Worm (Caenorhabditis elegans) whole organism, early embryonic: ENCODE results near the gene R09B5.11.
"Not testable (repeated sequence)": the region's sequence is repeated elsewhere in the genome, so short reads cannot be mapped to it uniquely, and the experiment has no call there.

Source experiments
- aly-1 ChIP-seq: sonication (generic microtip); optimal IDR thresholded peaks from 2 replicates; lab custom pipeline; 2016; ENCODE audit warnings: missing genetic modification characterization, missing compliant biosample characterization
- ama-1 ChIP-seq: fragments of 150-350 bp; optimal IDR thresholded peaks from 2 replicates; lab custom pipeline; 2014
- hmg-4 ChIP-seq: fragments of 200-800 bp; sonication (Bioruptor generic); optimal IDR thresholded peaks from 2 replicates; lab custom pipeline; 2018; ENCODE audit warnings: mild to moderate bottlenecking, missing genetic modification characterization, missing compliant biosample characterization
- sea-1 ChIP-seq: fragments of 200-800 bp; sonication (Bioruptor generic); conservative IDR thresholded peaks from 2 replicates; pipeline ENCODE4 v1.3.6; 2022; ENCODE audit warnings: missing genetic modification characterization, missing compliant biosample characterization
- tbx-11 ChIP-seq: fragments of 200-800 bp; sonication (Bioruptor generic); IDR thresholded peaks from 2 replicates; pipeline ENCODE4 v1.3.6; 2022; ENCODE audit warnings: missing genetic modification characterization, missing compliant biosample characterization

DNA sequence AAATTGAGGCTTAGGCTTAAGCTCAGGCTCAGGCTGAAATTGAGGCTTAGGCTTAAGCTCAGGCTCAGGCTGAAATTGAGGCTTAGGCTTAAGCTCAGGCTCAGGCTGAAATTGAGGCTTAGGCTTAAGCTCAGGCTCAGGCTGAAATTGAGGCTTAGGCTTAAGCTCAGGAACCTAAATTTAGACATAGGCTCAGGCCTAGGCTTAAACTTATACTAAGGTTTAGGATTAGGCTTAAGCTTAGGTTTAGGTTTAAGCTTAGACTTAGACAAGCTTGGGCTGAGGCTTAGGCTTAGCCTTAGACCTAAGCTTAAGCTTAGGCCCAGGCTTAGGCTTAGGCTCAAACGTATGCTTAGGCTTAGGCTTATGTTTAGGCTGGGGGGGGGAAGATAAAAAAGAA is 51.9 kb downstream of the R09B5.11 start:
- not testable (repeated sequence) for TF ChIP-seq hmg-4 (GFP tag; lab: Kevin White, UChicago); tbx-11; aly-1 (tag; lab: Kevin White, UChicago); sea-1 (GFP tag; lab: Robert Waterston, UW); ama-1 (lab: Kevin White, UChicago)
